Worm (Caenorhabditis elegans): ENCODE data around the gene K08H10.10.

- TF ChIP-seq pha-4 (tag; optimal IDR thresholded peaks at IDR 0.05) (no peak), ama-1 (optimal IDR thresholded peaks at IDR 0.05) (no peak), nhr-237 (tag; optimal IDR thresholded peaks at IDR 0.05) (no peak)
Measured at ce11 chrV:9976138-9976537, 24.7 kb upstream of the K08H10.10 start, which contains the start of gene unc-41.
